Fruit fly (Drosophila melanogaster) whole organism, embryonic: ENCODE data around the gene ct.

ENCODE experiments used
- Adf1 ChIP-seq: fragments of 200-800 bp; sonication (Bioruptor generic); IDR thresholded peaks from 2 replicates; pipeline ENCODE4 v1.3.6; 2022; ENCODE audit warnings: missing biosample characterization, missing genetic modification characterization
- Atf3 ChIP-seq: fragments of 200-800 bp; sonication (Bioruptor generic); optimal IDR thresholded peaks from 3 replicates; lab custom pipeline; 2016; ENCODE audit warnings: missing biosample characterization, missing genetic modification characterization
- CG12104 ChIP-seq: fragments of 200-800 bp; sonication (Bioruptor generic); optimal IDR thresholded peaks from 3 replicates; lab custom pipeline; 2016; ENCODE audit warnings: missing biosample characterization, missing genetic modification characterization
- CG13287 ChIP-seq: fragments of 200-800 bp; sonication (Bioruptor generic); IDR thresholded peaks from 2 replicates; pipeline ENCODE4 v1.3.6; 2022; ENCODE audit warnings: missing biosample characterization, missing genetic modification characterization; ENCODE audit not compliant: partially characterized antibody
- CG14014 ChIP-seq: fragments of 200-800 bp; sonication (Bioruptor generic); IDR thresholded peaks from 2 replicates; pipeline ENCODE4 v1.3.6; 2022; ENCODE audit warnings: missing biosample characterization, missing genetic modification characterization
- CG1603 ChIP-seq: fragments of 200-800 bp; sonication (Bioruptor generic); optimal IDR thresholded peaks from 2 replicates; lab custom pipeline; 2019; ENCODE audit warnings: missing biosample characterization, mild to moderate bottlenecking, missing genetic modification characterization, moderate library complexity
- CG1647 ChIP-seq: fragments of 200-800 bp; sonication (Bioruptor generic); optimal IDR thresholded peaks from 3 replicates; lab custom pipeline; 2016; ENCODE audit warnings: missing biosample characterization, missing genetic modification characterization
- CG18476 ChIP-seq: fragments of 200-800 bp; sonication (Bioruptor generic); optimal IDR thresholded peaks from 2 replicates; lab custom pipeline; 2016; ENCODE audit warnings: missing biosample characterization, mild to moderate bottlenecking, missing genetic modification characterization
- CG2199 ChIP-seq: fragments of 200-800 bp; sonication (Bioruptor generic); IDR thresholded peaks from 3 replicates; pipeline ENCODE4 v1.3.6; 2022; ENCODE audit warnings: missing biosample characterization, missing genetic modification characterization
- CG32772 ChIP-seq: fragments of 200-800 bp; sonication (Bioruptor generic); IDR thresholded peaks from 2 replicates; pipeline ENCODE4 v1.3.6; 2022; ENCODE audit warnings: missing biosample characterization, missing genetic modification characterization
- CG6854 ChIP-seq: fragments of 200-800 bp; sonication (Bioruptor generic); optimal IDR thresholded peaks from 3 replicates; lab custom pipeline; 2017; ENCODE audit warnings: missing biosample characterization, mild to moderate bottlenecking, missing genetic modification characterization
- CkIIα-i1 ChIP-seq: fragments of 200-800 bp; sonication (Bioruptor generic); IDR thresholded peaks from 2 replicates; pipeline ENCODE4 v1.3.6; 2022; ENCODE audit warnings: missing biosample characterization, missing genetic modification characterization
- D19A ChIP-seq: fragments of 200-800 bp; optimal IDR thresholded peaks from 3 replicates; lab custom pipeline; 2019; ENCODE audit warnings: missing biosample characterization, mild to moderate bottlenecking, missing genetic modification characterization, moderate library complexity
- Deaf1 ChIP-seq: fragments of 200-800 bp; optimal IDR thresholded peaks from 3 replicates; lab custom pipeline; 2019; ENCODE audit warnings: missing biosample characterization, mild to moderate bottlenecking, missing genetic modification characterization, moderate library complexity
- Drgx ChIP-seq: fragments of 200-800 bp; sonication (Bioruptor generic); IDR thresholded peaks from 2 replicates; pipeline ENCODE4 v1.3.6; 2022; ENCODE audit warnings: missing biosample characterization, missing genetic modification characterization
- HLH4C ChIP-seq: fragments of 200-800 bp; sonication (Bioruptor generic); IDR thresholded peaks from 3 replicates; pipeline ENCODE4 v1.3.6; 2022; ENCODE audit warnings: missing biosample characterization, missing genetic modification characterization; ENCODE audit not compliant: partially characterized antibody
- HLHmδ ChIP-seq: fragments of 200-800 bp; sonication (Bioruptor generic); optimal IDR thresholded peaks from 2 replicates; lab custom pipeline; 2018; ENCODE audit warnings: missing biosample characterization, mild to moderate bottlenecking, missing genetic modification characterization, moderate library complexity
- Hr78 ChIP-seq, 2 experiments: fragments of 200-800 bp in 1 of 2; fragments of >200 bp in 1 of 2; sonication (Bioruptor generic) in 1 of 2; optimal IDR thresholded peaks; 2 replicates each; lab custom pipeline; 2017 to 2019; ENCODE audit warnings: missing biosample characterization in 2 of 2, missing genetic modification characterization in 2 of 2, mild to moderate bottlenecking in 1 of 2, moderate library complexity in 1 of 2
- MTF-1 ChIP-seq: fragments of 200-800 bp; sonication (Bioruptor generic); optimal IDR thresholded peaks from 2 replicates; lab custom pipeline; 2018; ENCODE audit warnings: missing biosample characterization, mild to moderate bottlenecking, missing genetic modification characterization, borderline replicate concordance
- Max ChIP-seq: fragments of 200-800 bp; sonication (Bioruptor generic); optimal IDR thresholded peaks from 2 replicates; lab custom pipeline; 2016; ENCODE audit warnings: missing biosample characterization, mild to moderate bottlenecking, missing genetic modification characterization
- Mrtf ChIP-seq: fragments of 200-800 bp; sonication (Bioruptor generic); IDR thresholded peaks from 3 replicates; pipeline ENCODE4 v1.3.6; 2022; ENCODE audit warnings: missing biosample characterization, missing genetic modification characterization
- Myb ChIP-seq: fragments of 200-800 bp; sonication (Bioruptor generic); optimal IDR thresholded peaks from 2 replicates; lab custom pipeline; 2016; ENCODE audit warnings: missing biosample characterization, missing genetic modification characterization
- NK7.1 ChIP-seq: fragments of 200-800 bp; sonication (Bioruptor generic); optimal IDR thresholded peaks from 3 replicates; lab custom pipeline; 2016; ENCODE audit warnings: missing biosample characterization, missing genetic modification characterization
- Nf-YA ChIP-seq: fragments of 200-800 bp; sonication (Bioruptor generic); IDR thresholded peaks from 2 replicates; pipeline ENCODE4 v1.3.6; 2022; ENCODE audit warnings: missing biosample characterization, missing genetic modification characterization
- Oaz ChIP-seq: fragments of 200-800 bp; sonication (Bioruptor generic); IDR thresholded peaks from 2 replicates; pipeline ENCODE4 v1.3.6; 2022; ENCODE audit warnings: missing biosample characterization, missing genetic modification characterization
- Optix ChIP-seq: fragments of 200-800 bp; sonication (Bioruptor generic); IDR thresholded peaks from 3 replicates; pipeline ENCODE4 v1.3.6; 2022; ENCODE audit warnings: missing biosample characterization, missing genetic modification characterization
- Sin3A ChIP-seq: fragments of >200 bp; optimal IDR thresholded peaks from 2 replicates; lab custom pipeline; 2018
- Stat92E ChIP-seq, 3 experiments: fragments of >200 bp in 2 of 3; fragments of 200-800 bp in 1 of 3; sonication (Bioruptor generic) in 1 of 3; optimal IDR thresholded peaks; 2 replicates each; lab custom pipeline; 2017 to 2019; ENCODE audit warnings: missing biosample characterization in 3 of 3, missing genetic modification characterization in 3 of 3, mild to moderate bottlenecking in 1 of 3, moderate library complexity in 1 of 3
- amos ChIP-seq: fragments of 200-800 bp; sonication (Bioruptor generic); IDR thresholded peaks from 2 replicates; pipeline ENCODE4 v1.3.6; 2022; ENCODE audit warnings: missing biosample characterization, missing genetic modification characterization; ENCODE audit not compliant: partially characterized antibody
- bigmax ChIP-seq: fragments of 200-800 bp; sonication (Bioruptor generic); optimal IDR thresholded peaks from 2 replicates; lab custom pipeline; 2018; ENCODE audit warnings: missing biosample characterization, mild to moderate bottlenecking, missing genetic modification characterization
- cad ChIP-seq: fragments of >200 bp; optimal IDR thresholded peaks from 2 replicates; lab custom pipeline; 2017; ENCODE audit warnings: missing biosample characterization, missing genetic modification characterization
- crol ChIP-seq: fragments of 200-800 bp; sonication (Bioruptor generic); IDR thresholded peaks from 2 replicates; pipeline ENCODE4 v1.3.6; 2022; ENCODE audit warnings: missing biosample characterization, missing genetic modification characterization
- esg ChIP-seq: fragments of 200-800 bp; sonication (Bioruptor generic); conservative IDR thresholded peaks from 2 replicates; pipeline ENCODE4 v1.3.6; 2022; ENCODE audit warnings: missing biosample characterization, missing genetic modification characterization
- gcm2 ChIP-seq: fragments of 200-800 bp; sonication (Bioruptor generic); optimal IDR thresholded peaks from 2 replicates; lab custom pipeline; 2016; ENCODE audit warnings: missing biosample characterization, missing genetic modification characterization
- gt ChIP-seq: fragments of 200-800 bp; sonication (Bioruptor generic); IDR thresholded peaks from 2 replicates; pipeline ENCODE4 v1.3.6; 2022; ENCODE audit warnings: missing biosample characterization, missing genetic modification characterization
- her ChIP-seq: fragments of 200-800 bp; sonication (Bioruptor generic); optimal IDR thresholded peaks from 2 replicates; lab custom pipeline; 2016; ENCODE audit warnings: missing biosample characterization, missing genetic modification characterization
- insv ChIP-seq, 2 experiments: fragments of 200-800 bp; sonication (Bioruptor generic); optimal IDR thresholded peaks; 3 replicates each; lab custom pipeline; 2016 to 2018; ENCODE audit warnings: missing biosample characterization in 2 of 2, missing genetic modification characterization in 2 of 2
- kah ChIP-seq: fragments of 200-800 bp; sonication (Bioruptor generic); optimal IDR thresholded peaks from 2 replicates; lab custom pipeline; 2018; ENCODE audit warnings: missing biosample characterization, mild to moderate bottlenecking, missing genetic modification characterization
- lbe ChIP-seq: fragments of 200-800 bp; sonication (Bioruptor generic); optimal IDR thresholded peaks from 2 replicates; lab custom pipeline; 2016; ENCODE audit warnings: missing biosample characterization, mild to moderate bottlenecking, missing genetic modification characterization
- mirr ChIP-seq: fragments of 200-800 bp; sonication (Bioruptor generic); optimal IDR thresholded peaks from 3 replicates; lab custom pipeline; 2018; ENCODE audit warnings: missing biosample characterization, mild to moderate bottlenecking, missing genetic modification characterization
- nerfin-1 ChIP-seq: fragments of 200-800 bp; sonication (Bioruptor generic); optimal IDR thresholded peaks from 3 replicates; lab custom pipeline; 2019; ENCODE audit warnings: missing biosample characterization, mild to moderate bottlenecking, missing genetic modification characterization, moderate library complexity
- nmo ChIP-seq: fragments of 200-800 bp; sonication (Bioruptor generic); optimal IDR thresholded peaks from 2 replicates; lab custom pipeline; 2018; ENCODE audit warnings: missing biosample characterization, mild to moderate bottlenecking, missing genetic modification characterization, moderate library complexity
- pros ChIP-seq: fragments of 200-800 bp; sonication (Bioruptor generic); optimal IDR thresholded peaks from 3 replicates; lab custom pipeline; 2019; ENCODE audit warnings: missing biosample characterization, mild to moderate bottlenecking, missing genetic modification characterization, moderate library complexity
- sens ChIP-seq: fragments of 200-800 bp; sonication (Bioruptor generic); peaks from one replicate; lab custom pipeline; 2016; ENCODE audit warnings: missing biosample characterization, missing genetic modification characterization
- sens-2 ChIP-seq: fragments of 200-800 bp; sonication (Bioruptor generic); IDR thresholded peaks from 2 replicates; pipeline ENCODE4 v1.3.6; 2022; ENCODE audit warnings: missing biosample characterization, missing genetic modification characterization
- seq ChIP-seq: fragments of 200-800 bp; sonication (Bioruptor generic); IDR thresholded peaks from 2 replicates; pipeline ENCODE4 v1.3.6; 2022; ENCODE audit warnings: missing biosample characterization, missing genetic modification characterization
- tgo ChIP-seq: fragments of 200-800 bp; sonication (Bioruptor generic); IDR thresholded peaks from 3 replicates; pipeline ENCODE4 v1.3.6; 2022; ENCODE audit warnings: missing biosample characterization, missing genetic modification characterization
- wdn ChIP-seq: fragments of 200-800 bp; sonication (Bioruptor generic); IDR thresholded peaks from 2 replicates; pipeline ENCODE4 v1.3.6; 2022; ENCODE audit warnings: missing biosample characterization, missing genetic modification characterization
- z ChIP-seq: fragments of 200-800 bp; sonication (Bioruptor generic); IDR thresholded peaks from 3 replicates; pipeline ENCODE4 v1.3.6; 2022; ENCODE audit warnings: missing biosample characterization, missing genetic modification characterization
- zen2 ChIP-seq: fragments of 200-800 bp; sonication (Bioruptor generic); IDR thresholded peaks from 3 replicates; pipeline ENCODE4 v1.3.6; 2022; ENCODE audit warnings: missing biosample characterization, missing genetic modification characterization; ENCODE audit not compliant: partially characterized antibody
- zfh1 ChIP-seq: fragments of 200-800 bp; sonication (Bioruptor generic); IDR thresholded peaks from 3 replicates; pipeline ENCODE4 v1.3.6; 2022; ENCODE audit warnings: missing biosample characterization, missing genetic modification characterization

ct gene

DNA sequence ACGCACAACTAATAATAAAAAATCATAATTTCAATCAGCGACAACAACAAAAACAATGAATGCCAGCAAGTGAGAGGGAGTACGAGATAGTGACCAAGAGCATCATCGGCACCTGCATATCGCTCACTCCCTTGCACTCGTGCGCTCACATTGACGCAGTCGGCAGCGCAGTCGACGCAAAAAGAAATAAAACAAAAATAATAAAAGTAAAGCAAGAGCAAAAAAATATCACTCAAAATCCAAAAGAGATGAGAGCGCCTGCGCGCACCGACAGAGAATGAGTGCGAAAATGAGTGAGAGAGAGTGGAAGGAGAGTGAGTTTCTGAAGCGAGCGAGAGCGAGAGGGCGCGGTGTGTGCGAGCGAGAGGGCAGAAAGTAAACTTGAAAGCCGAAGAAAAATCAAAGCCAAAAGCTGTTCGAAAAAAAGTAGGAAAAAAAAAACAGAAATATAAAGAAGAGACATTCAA is 3.7 kb upstream of the ct start (continued):
- TF ChIP-seq CG32772 (GFP tag; lab: Robert Waterston, UW) (peak; percentile 73), amos (GFP tag; lab: Robert Waterston, UW) (peak; percentile 38; the same call in 1 of the 2 replicates), MTF-1 (no peak), nerfin-1 (tag; lab: Kevin White, UChicago) (peak; percentile 89), CG12104 (GFP tag; lab: Kevin White, UChicago) (no peak), Sin3A (lab: Kevin White, UChicago) (no peak), esg (GFP tag; lab: Robert Waterston, UW) (no peak), sens-2 (peak; percentile 54; the same call in 1 of the 2 replicates), Hr78 (GFP tag; optimal IDR thresholded peaks at IDR 0.05; lab: Kevin White, UChicago) (no peak), HLHmδ (GFP tag; lab: Kevin White, UChicago) (no peak), wdn (no peak), gt (no peak), her (GFP tag; lab: Kevin White, UChicago) (no peak), Max (GFP tag; lab: Kevin White, UChicago) (no peak), insv (GFP tag; optimal IDR thresholded peaks at IDR 0.05; lab: Kevin White, UChicago) (peak in 1 of 2 experiments; percentile 52), CG13287 (GFP tag; lab: Robert Waterston, UW) (peak; percentile 50; the same call in 1 of the 2 replicates), Oaz (GFP tag; lab: Robert Waterston, UW) (no peak), mirr (GFP tag; lab: Kevin White, UChicago) (no peak), lbe (GFP tag; lab: Kevin White, UChicago) (peak; percentile 71), zfh1 (no peak), CG6854 (no peak), CG2199 (no peak), cad (peak; percentile 72), sens (GFP tag; lab: Kevin White, UChicago) (peak; percentile 46), gcm2 (GFP tag; lab: Kevin White, UChicago) (no peak), Stat92E (GFP tag; optimal IDR thresholded peaks at IDR 0.05; lab: Kevin White, UChicago) (no peak), tgo (GFP tag; lab: Robert Waterston, UW) (no peak), seq (GFP tag; lab: Robert Waterston, UW) (peak; percentile 21; the same call in 1 of the 2 replicates), Adf1 (GFP tag; lab: Robert Waterston, UW) (peak; percentile 96), crol (GFP tag; lab: Robert Waterston, UW) (peak; percentile 57), Drgx (GFP tag; lab: Robert Waterston, UW) (peak; percentile 98), CG14014 (GFP tag; lab: Robert Waterston, UW) (no peak), Optix (GFP tag; lab: Robert Waterston, UW) (no peak), nmo (peak; percentile 8), Mrtf (no peak), bigmax (GFP tag; lab: Kevin White, UChicago) (no peak), CG18476 (no peak), Deaf1 (tag; lab: Kevin White, UChicago) (peak; percentile 84), CkIIα-i1 (no peak), CG1603 (tag; lab: Kevin White, UChicago) (no peak), NK7.1 (GFP tag; lab: Kevin White, UChicago) (no peak), Myb (GFP tag; lab: Kevin White, UChicago) (no peak), Atf3 (no peak), D19A (tag; lab: Kevin White, UChicago) (no peak), zen2 (GFP tag; lab: Robert Waterston, UW) (0 out of 3 replicates have a peak, but pooled peaks have one; percentile 10), pros (GFP tag; lab: Kevin White, UChicago) (peak; percentile 21), kah (GFP tag; lab: Kevin White, UChicago) (no peak), CG1647 (GFP tag; lab: Kevin White, UChicago) (no peak), Nf-YA (GFP tag; lab: Robert Waterston, UW) (no peak), HLH4C (GFP tag; lab: Robert Waterston, UW) (peak; percentile 38; the same call in 1 of the 3 replicates), z (GFP tag; lab: Robert Waterston, UW) (peak; percentile 99)
